Worm (Caenorhabditis elegans) whole organism, early embryonic: Measurements from ENCODE around the gene ifas-3.

ENCODE experiments used
- F13C5.2 ChIP-seq: sonication (generic microtip); optimal IDR thresholded peaks from 2 replicates; lab custom pipeline; 2017; ENCODE audit warnings: mild to moderate bottlenecking, missing genetic modification characterization, inconsistent platforms, missing compliant biosample characterization
- aly-1 ChIP-seq: sonication (generic microtip); optimal IDR thresholded peaks from 2 replicates; lab custom pipeline; 2016; ENCODE audit warnings: missing genetic modification characterization, missing compliant biosample characterization
- ceh-13 ChIP-seq: fragments of 200-800 bp; sonication (Bioruptor generic); optimal IDR thresholded peaks from 2 replicates; lab custom pipeline; 2018; ENCODE audit warnings: mild to moderate bottlenecking, missing genetic modification characterization, missing compliant biosample characterization
- ets-7 ChIP-seq: sonication (generic microtip); optimal IDR thresholded peaks from 2 replicates; lab custom pipeline; 2016; ENCODE audit warnings: missing genotype, missing genetic modification characterization, missing compliant biosample characterization
- flt-1 ChIP-seq: fragments of 200-800 bp; sonication (Bioruptor generic); IDR thresholded peaks from 2 replicates; pipeline ENCODE4 v1.3.6; 2022; ENCODE audit warnings: missing genetic modification characterization, missing compliant biosample characterization
- hmbx-1 ChIP-seq: sonication (generic microtip); optimal IDR thresholded peaks from 2 replicates; lab custom pipeline; 2016; ENCODE audit warnings: mild to moderate bottlenecking, missing genetic modification characterization, missing compliant biosample characterization
- hnd-1 ChIP-seq: sonication (generic microtip); optimal IDR thresholded peaks from 2 replicates; lab custom pipeline; 2016; ENCODE audit warnings: missing genetic modification characterization, missing compliant biosample characterization
- pes-1 ChIP-seq: fragments of 200-800 bp; sonication (Bioruptor generic); IDR thresholded peaks from 2 replicates; pipeline ENCODE4 v1.3.6; 2022; ENCODE audit warnings: missing genetic modification reagents, missing genetic modification characterization, missing compliant biosample characterization
- sea-1 ChIP-seq: fragments of 200-800 bp; sonication (Bioruptor generic); conservative IDR thresholded peaks from 2 replicates; pipeline ENCODE4 v1.3.6; 2022; ENCODE audit warnings: missing genetic modification characterization, missing compliant biosample characterization
- tbx-11 ChIP-seq: fragments of 200-800 bp; sonication (Bioruptor generic); IDR thresholded peaks from 2 replicates; pipeline ENCODE4 v1.3.6; 2022; ENCODE audit warnings: missing genetic modification characterization, missing compliant biosample characterization
- tbx-37 ChIP-seq: fragments of 200-800 bp; sonication (Bioruptor generic); conservative IDR thresholded peaks from 2 replicates; pipeline ENCODE4 v1.3.6; 2022; ENCODE audit warnings: missing genetic modification reagents, missing genetic modification characterization, missing compliant biosample characterization

Gene ifas-3

DNA sequence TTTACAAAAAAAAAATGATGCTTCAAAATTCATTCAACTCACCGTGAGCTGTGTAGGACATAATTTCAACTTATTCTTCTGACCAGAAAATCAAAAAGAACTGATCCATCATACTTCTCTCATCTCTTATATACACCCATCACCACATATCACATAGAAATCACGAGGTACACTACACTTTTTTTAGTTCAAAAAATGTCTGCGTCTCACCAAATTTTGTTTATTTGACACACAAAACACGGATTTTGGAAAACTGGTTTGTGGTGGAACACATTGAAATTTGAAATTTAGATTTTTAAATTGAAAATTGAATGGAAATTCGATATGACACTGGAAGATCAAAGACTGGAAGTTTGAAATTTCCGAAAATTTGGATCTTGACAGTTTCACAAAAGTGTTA lies 49.6 kb downstream of the ifas-3 start, which contains the start of gene Y105C5B.5:
Y105C5B.5 (minus strand) TSS at position 103 of the 400 bp plus-strand sequence.
- TF ChIP-seq ceh-13 (GFP tag; lab: Kevin White, UChicago) (no peak), aly-1 (no peak), flt-1 (no peak), pes-1 (GFP tag; lab: Robert Waterston, UW) (no peak), tbx-37 (GFP tag; lab: Robert Waterston, UW) (no peak), sea-1 (GFP tag; lab: Robert Waterston, UW) (no peak), hmbx-1 (tag; lab: Kevin White, UChicago) (no peak), ets-7 (tag; lab: Kevin White, UChicago) (no peak), F13C5.2 (tag; lab: Kevin White, UChicago) (no peak), hnd-1 (no peak)

DNA sequence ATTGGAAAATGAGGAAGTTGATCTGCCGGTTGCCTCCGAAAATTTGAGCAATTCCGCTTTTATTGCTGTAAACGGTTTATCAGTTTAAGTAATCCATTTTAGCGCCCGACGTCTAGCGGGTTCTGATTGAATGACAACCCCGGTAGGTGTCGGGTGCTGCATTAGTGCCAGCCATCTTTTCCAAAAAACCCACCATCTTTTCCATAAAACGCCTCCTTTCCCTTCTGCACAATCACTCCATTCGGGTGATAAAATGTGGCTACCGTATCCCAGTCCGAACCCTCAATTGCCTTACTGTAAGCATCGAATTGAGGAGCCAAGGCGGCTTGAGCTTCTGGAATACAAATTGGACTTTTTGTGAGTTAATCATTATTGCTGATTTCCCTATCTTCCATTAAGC lies 50.5 kb downstream of the ifas-3 start:
- TF ChIP-seq sea-1 (GFP tag; lab: Robert Waterston, UW) (no peak), hmbx-1 (tag; lab: Kevin White, UChicago) (no peak), flt-1 (no peak), tbx-11 (GFP tag; lab: Robert Waterston, UW) (no peak)
